Worm (Caenorhabditis elegans) whole organism, early embryonic: ENCODE measurements around the gene Y26E6A.2.

Source experiments
- hmbx-1 ChIP-seq: sonication (generic microtip); optimal IDR thresholded peaks from 2 replicates; lab custom pipeline; 2016; ENCODE audit warnings: mild to moderate bottlenecking, missing genetic modification characterization, missing compliant biosample characterization
- tra-4 ChIP-seq: sonication (generic microtip); optimal IDR thresholded peaks from 2 replicates; lab custom pipeline; 2017; ENCODE audit warnings: missing genetic modification characterization, missing compliant biosample characterization

DNA sequence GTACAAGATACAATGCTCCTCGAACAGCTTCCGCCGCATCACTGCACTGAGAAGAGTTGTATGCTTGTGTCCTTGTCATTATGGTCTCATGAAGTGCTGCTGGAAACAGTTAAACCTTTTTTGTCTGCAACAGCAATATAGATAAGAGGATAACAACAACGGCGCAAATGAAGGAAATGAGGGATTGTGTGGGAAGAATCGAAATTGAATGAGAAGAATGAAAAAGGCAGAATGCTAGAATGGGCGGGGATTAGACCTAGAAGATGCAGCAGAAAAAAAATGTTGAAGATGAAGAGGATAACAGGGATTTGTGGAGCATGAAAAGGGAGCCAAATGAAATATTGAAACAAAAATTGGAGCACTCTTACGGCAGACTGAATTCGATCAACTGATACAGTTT lies 20.9 kb downstream of the Y26E6A.2 start, which contains the start of gene sra-37:
- TF ChIP-seq hmbx-1 (no peak), tra-4 (tag; lab: Kevin White, UChicago) (no peak)
